Fruit fly (Drosophila melanogaster): ENCODE data around the gene mip130.

Gene mip130

dm6 chrX:1968152-1968551, 60.1 kb downstream of the mip130 start:
- TF ChIP-seq danr (GFP tag; IDR thresholded peaks at IDR 0.05) (no peak), CG10979 (tag; optimal IDR thresholded peaks at IDR 0.05) (peak; percentile 77), cas (GFP tag; IDR thresholded peaks at IDR 0.05) (no peak), wor (GFP tag; IDR thresholded peaks at IDR 0.05) (no peak), Dip2 (GFP tag; IDR thresholded peaks at IDR 0.05) (no peak), zen (tag; optimal IDR thresholded peaks at IDR 0.05) (no peak), fu2 (GFP tag; optimal IDR thresholded peaks at IDR 0.05) (no peak), CG1792 (GFP tag; optimal IDR thresholded peaks at IDR 0.05) (no peak), CG7372 (GFP tag; IDR thresholded peaks at IDR 0.05) (peak; percentile 85), Mes4 (GFP tag; optimal IDR thresholded peaks at IDR 0.05) (no peak), CG2116 (GFP tag; optimal IDR thresholded peaks at IDR 0.05) (no peak), CG14860 (GFP tag; IDR thresholded peaks at IDR 0.05; ENCODE audit: partially characterized antibody) (no peak), CG10543 (GFP tag; optimal IDR thresholded peaks at IDR 0.05) (no peak), Ravus (GFP tag; IDR thresholded peaks at IDR 0.05) (no peak), CG9437 (GFP tag; optimal IDR thresholded peaks at IDR 0.05) (peak; percentile 77), gfzf (GFP tag; optimal IDR thresholded peaks at IDR 0.05) (no peak), CrebB (tag; optimal IDR thresholded peaks at IDR 0.05) (no peak)

- TF ChIP-seq C15 (GFP tag; IDR thresholded peaks at IDR 0.05) (no peak), ato (GFP tag; IDR thresholded peaks at IDR 0.05; ENCODE audit: partially characterized antibody) (no peak), CG14667 (GFP tag; IDR thresholded peaks at IDR 0.05) (0 out of 2 replicates have a peak, but pooled peaks have one; percentile 24), CG1529 (GFP tag; optimal IDR thresholded peaks at IDR 0.05) (peak; percentile 73), CG32767 (GFP tag; IDR thresholded peaks at IDR 0.05) (0 out of 2 replicates have a peak, but pooled peaks have one; percentile 46), CG5180 (GFP tag; optimal IDR thresholded peaks at IDR 0.05) (peak; percentile 75), CG42726 (GFP tag; IDR thresholded peaks at IDR 0.05; ENCODE audit: partially characterized antibody) (no peak), CG2129 (GFP tag; IDR thresholded peaks at IDR 0.05; ENCODE audit: partially characterized antibody) (no peak), NC2α (GFP tag; optimal IDR thresholded peaks at IDR 0.05) (no peak), CG8290 (GFP tag; optimal IDR thresholded peaks at IDR 0.05) (peak; percentile 19), CG8290 (tag; optimal IDR thresholded peaks at IDR 0.05) (peak in 1 of 2 experiments; percentile 76), nerfin-1 (tag; optimal IDR thresholded peaks at IDR 0.05) (peak; percentile 80), CG13775 (GFP tag; optimal IDR thresholded peaks at IDR 0.05) (no peak), esg (GFP tag; conservative IDR thresholded peaks at IDR 0.05) (peak; percentile 62), CG32772 (GFP tag; IDR thresholded peaks at IDR 0.05) (peak; percentile 51), ro (GFP tag; IDR thresholded peaks at IDR 0.05) (peak; percentile 28; the same call in 1 of the 2 replicates), zfh1 (GFP tag; IDR thresholded peaks at IDR 0.05) (peak; percentile 52; the same call in 1 of the 3 replicates), CG15011 (GFP tag; optimal IDR thresholded peaks at IDR 0.05) (peak; percentile 3), lab (GFP tag; optimal IDR thresholded peaks at IDR 0.05) (peak; percentile 55), Six4 (GFP tag; optimal IDR thresholded peaks at IDR 0.05) (peak; percentile 44), Jarid2 (GFP tag; optimal IDR thresholded peaks at IDR 0.05) (peak; percentile 26), CG4730 (GFP tag; IDR thresholded peaks at IDR 0.05) (no peak), CG10267 (tag; optimal IDR thresholded peaks at IDR 0.05) (peak; percentile 18), CG13894 (tag; optimal IDR thresholded peaks at IDR 0.05) (no peak), BtbVII (GFP tag; optimal IDR thresholded peaks at IDR 0.05) (no peak), toy (GFP tag; IDR thresholded peaks at IDR 0.05) (no peak), CG14710 (tag; optimal IDR thresholded peaks at IDR 0.05) (peak; percentile 43), CG10321 (GFP tag; IDR thresholded peaks at IDR 0.05) (no peak), CG8388 (GFP tag; optimal IDR thresholded peaks at IDR 0.05) (peak; percentile 68), Ets97D (GFP tag; optimal IDR thresholded peaks at IDR 0.05) (no peak), Hr78 (GFP tag; optimal IDR thresholded peaks at IDR 0.05) (peak in 1 of 2 experiments; percentile 80), CG9876 (GFP tag; optimal IDR thresholded peaks at IDR 0.05) (peak; percentile 3), Gsc (GFP tag; IDR thresholded peaks at IDR 0.05) (no peak)
These were observed 60.7 kb downstream of the mip130 start for dm6 chrX:1968581-1969258.
